Fruit fly (Drosophila melanogaster) whole organism, pupa: ENCODE data around the gene CG44139.

Source experiments
- CG10348 ChIP-seq: fragments of 200-800 bp; sonication (Bioruptor generic); IDR thresholded peaks from 2 replicates; pipeline ENCODE4 v1.3.6; 2022; ENCODE audit warnings: missing biosample characterization, missing genetic modification characterization
- CG12605 ChIP-seq: fragments of 200-800 bp; sonication (Bioruptor generic); IDR thresholded peaks from 2 replicates; pipeline ENCODE4 v1.3.6; 2022; ENCODE audit warnings: missing biosample characterization, missing genetic modification characterization
- CG13204 ChIP-seq: fragments of 200-800 bp; sonication (Bioruptor generic); optimal IDR thresholded peaks from 2 replicates; lab custom pipeline; 2018; ENCODE audit warnings: missing biosample characterization, mild to moderate bottlenecking, missing genetic modification characterization, moderate library complexity
- CG14655 ChIP-seq: fragments of 200-800 bp; sonication (Bioruptor generic); optimal IDR thresholded peaks from 3 replicates; lab custom pipeline; 2017; ENCODE audit warnings: mild to moderate bottlenecking, missing biosample characterization, missing genetic modification reagents, missing genetic modification characterization
- CG15710 ChIP-seq: fragments of 200-800 bp; sonication (Bioruptor generic); optimal IDR thresholded peaks from 2 replicates; lab custom pipeline; 2018; ENCODE audit warnings: missing biosample characterization, mild to moderate bottlenecking, missing genetic modification characterization, moderate library complexity
- CG17806 ChIP-seq: fragments of 200-800 bp; sonication (Bioruptor generic); optimal IDR thresholded peaks from 2 replicates; lab custom pipeline; 2018; ENCODE audit warnings: missing biosample characterization, mild to moderate bottlenecking, missing genetic modification characterization, moderate library complexity
- CG32121 ChIP-seq: fragments of 200-800 bp; sonication (Bioruptor generic); IDR thresholded peaks from 2 replicates; pipeline ENCODE4 v1.3.6; 2022; ENCODE audit warnings: missing biosample characterization, missing genetic modification characterization
- CG34367 ChIP-seq: fragments of 200-800 bp; sonication (Bioruptor generic); optimal IDR thresholded peaks from 2 replicates; lab custom pipeline; 2018; ENCODE audit warnings: missing biosample characterization, mild to moderate bottlenecking, missing genetic modification characterization
- CG4496 ChIP-seq: fragments of 200-800 bp; sonication (Bioruptor generic); IDR thresholded peaks from 3 replicates; pipeline ENCODE4 v1.3.6; 2022; ENCODE audit warnings: missing biosample characterization, missing genetic modification characterization
- CG8159 ChIP-seq: fragments of 200-800 bp; sonication (Bioruptor generic); optimal IDR thresholded peaks from 3 replicates; lab custom pipeline; 2018; ENCODE audit warnings: missing biosample characterization, mild to moderate bottlenecking, missing genetic modification characterization, moderate library complexity
- CG8301 ChIP-seq: fragments of 200-800 bp; sonication (Bioruptor generic); optimal IDR thresholded peaks from 2 replicates; lab custom pipeline; 2018; ENCODE audit warnings: missing biosample characterization, mild to moderate bottlenecking, missing genetic modification characterization
- CG9948 ChIP-seq: fragments of 200-800 bp; sonication (Bioruptor generic); optimal IDR thresholded peaks from 2 replicates; lab custom pipeline; 2018; ENCODE audit warnings: missing biosample characterization, mild to moderate bottlenecking, missing genetic modification characterization, moderate library complexity
- D1 ChIP-seq: fragments of 200-800 bp; sonication (Bioruptor generic); optimal IDR thresholded peaks from 2 replicates; lab custom pipeline; 2018; ENCODE audit warnings: missing biosample characterization, mild to moderate bottlenecking, missing genetic modification characterization, moderate library complexity
- EcR ChIP-seq: fragments of 200-800 bp; sonication (Bioruptor generic); optimal IDR thresholded peaks from 3 replicates; lab custom pipeline; 2019; ENCODE audit warnings: missing biosample characterization, missing genetic modification characterization, mild to moderate bottlenecking, moderate library complexity, missing genetic modification reagents
- Ets98B ChIP-seq: fragments of 200-800 bp; sonication (Bioruptor generic); IDR thresholded peaks from 2 replicates; pipeline ENCODE4 v1.3.6; 2022; ENCODE audit warnings: missing biosample characterization, missing genetic modification characterization
- Pif1A ChIP-seq: fragments of 200-800 bp; sonication (Bioruptor generic); optimal IDR thresholded peaks from 3 replicates; lab custom pipeline; 2016; ENCODE audit warnings: missing biosample characterization, missing genetic modification characterization
- Pif1B ChIP-seq: fragments of 200-800 bp; sonication (Bioruptor generic); optimal IDR thresholded peaks from 3 replicates; lab custom pipeline; 2016; ENCODE audit warnings: missing biosample characterization, missing genetic modification characterization
- Snoo ChIP-seq: fragments of 200-800 bp; sonication (Bioruptor generic); optimal IDR thresholded peaks from 3 replicates; lab custom pipeline; 2017; ENCODE audit warnings: missing biosample characterization, mild to moderate bottlenecking, missing genetic modification characterization, inconsistent platforms
- fd96Ca ChIP-seq: fragments of 200-800 bp; sonication (Bioruptor generic); IDR thresholded peaks from 3 replicates; pipeline ENCODE4 v1.3.6; 2022; ENCODE audit warnings: missing biosample characterization, missing genetic modification characterization
- gl ChIP-seq: fragments of 200-800 bp; sonication (Bioruptor generic); optimal IDR thresholded peaks from 2 replicates; lab custom pipeline; 2018; ENCODE audit warnings: missing biosample characterization, mild to moderate bottlenecking, missing genetic modification characterization
- rn ChIP-seq: fragments of 200-800 bp; sonication (Bioruptor generic); IDR thresholded peaks from 2 replicates; pipeline ENCODE4 v1.3.6; 2022; ENCODE audit warnings: missing biosample characterization, missing genetic modification characterization

Gene CG44139

dm6 chr2L:2419913-2420312 is 4.7 kb upstream of the CG44139 start, which contains the start of gene CG34447:
TSS of gene CG34447 (minus strand) at chr2L:2420013.
- no peak for TF ChIP-seq CG14655 (GFP tag; lab: Kevin White, UChicago)
- TF ChIP-seq CG15710 (tag; lab: Kevin White, UChicago), result no peak
- no peak for TF ChIP-seq Snoo
- no peak for TF ChIP-seq Ets98B
- TF ChIP-seq CG8301 (tag; lab: Kevin White, UChicago), result no peak
- TF ChIP-seq CG8159, result no peak
- no peak for TF ChIP-seq EcR (GFP tag; lab: Kevin White, UChicago)
- no peak for TF ChIP-seq D1 (tag; lab: Kevin White, UChicago)
- TF ChIP-seq CG32121, result no peak
- TF ChIP-seq CG13204 (GFP tag; lab: Kevin White, UChicago), result no peak
- TF ChIP-seq, all 21 proteins: peak for 0

- TF ChIP-seq gl (tag; lab: Kevin White, UChicago), result no peak
- TF ChIP-seq Pif1B, result peak; percentile 43
- TF ChIP-seq CG32121, result peak; percentile 32; the same call in 1 of the 2 replicates
- TF ChIP-seq CG4496 (GFP tag; lab: Robert Waterston, UW), result peak; percentile 62; the same call in 2 of the 3 replicates
- TF ChIP-seq CG34367, result peak; percentile 32
- peak; percentile 50 for TF ChIP-seq CG8301 (tag; lab: Kevin White, UChicago)
- TF ChIP-seq Ets98B, result peak; percentile 56; the same call in 1 of the 2 replicates
- TF ChIP-seq CG17806 (tag; lab: Kevin White, UChicago), result no peak
- peak; percentile 50 for TF ChIP-seq CG9948 (tag; lab: Kevin White, UChicago)
- peak; percentile 37 for TF ChIP-seq CG14655 (GFP tag; lab: Kevin White, UChicago)
- no peak for TF ChIP-seq CG10348 (GFP tag; lab: Robert Waterston, UW)
- TF ChIP-seq CG8159, result peak; percentile 57
- TF ChIP-seq, all 21 proteins: peak for 9
These were observed 4.1 kb upstream of the CG44139 start, which contains the start of gene CG9886 for dm6 chr2L:2420490-2420889. TSS of gene CG9886 (plus strand) at chr2L:2420830.

- TF ChIP-seq CG13204 (GFP tag; lab: Kevin White, UChicago), result peak; percentile 61
- peak; percentile 66 for TF ChIP-seq EcR (GFP tag; lab: Kevin White, UChicago)
- no peak for TF ChIP-seq CG17806 (tag; lab: Kevin White, UChicago)
These were observed 1.1 kb downstream of the CG44139 start for dm6 chr2L:2425652-2426192.

- TF ChIP-seq CG10348 (GFP tag; lab: Robert Waterston, UW), result peak; percentile 68
- peak; percentile 91 for TF ChIP-seq CG32121
- peak; percentile 61 for TF ChIP-seq gl (tag; lab: Kevin White, UChicago)
- TF ChIP-seq fd96Ca (GFP tag; lab: Robert Waterston, UW), result peak; percentile 93
- no peak for TF ChIP-seq Snoo
- no peak for TF ChIP-seq EcR (GFP tag; lab: Kevin White, UChicago)
- peak; percentile 94 for TF ChIP-seq Ets98B
- TF ChIP-seq CG34367, result peak; percentile 82
- peak; percentile 95 for TF ChIP-seq CG4496 (GFP tag; lab: Robert Waterston, UW)
- TF ChIP-seq Pif1B, result peak; percentile 73
- TF ChIP-seq CG8301 (tag; lab: Kevin White, UChicago), result peak; percentile 93
- TF ChIP-seq CG13204 (GFP tag; lab: Kevin White, UChicago), result peak; percentile 17
- TF ChIP-seq CG12605 (GFP tag; lab: Robert Waterston, UW), result peak; percentile 86
- TF ChIP-seq CG8159, result peak; percentile 79
- TF ChIP-seq Pif1A (GFP tag; lab: Kevin White, UChicago), result peak; percentile 87
- TF ChIP-seq CG9948 (tag; lab: Kevin White, UChicago), result peak; percentile 84
- peak; percentile 75 for TF ChIP-seq rn
- TF ChIP-seq CG17806 (tag; lab: Kevin White, UChicago), result peak; percentile 88
- peak; percentile 94 for TF ChIP-seq CG14655 (GFP tag; lab: Kevin White, UChicago)
- TF ChIP-seq CG15710 (tag; lab: Kevin White, UChicago), result peak; percentile 78
- TF ChIP-seq D1 (tag; lab: Kevin White, UChicago), result peak; percentile 50
These were observed 2.0 kb downstream of the CG44139 start for dm6 chr2L:2426444-2427188.

dm6 chr2L:2427384-2428208 is 3.0 kb downstream of the CG44139 start:
- no peak for TF ChIP-seq CG32121
- TF ChIP-seq CG8301 (tag; lab: Kevin White, UChicago), result peak; percentile 46
- TF ChIP-seq CG14655 (GFP tag; lab: Kevin White, UChicago), result peak; percentile 41
- no peak for TF ChIP-seq Pif1A (GFP tag; lab: Kevin White, UChicago)
- TF ChIP-seq, all 21 proteins: peak for 2

dm6 chr2L:2428209-2428488 is 3.6 kb downstream of the CG44139 start, which contains the start of gene dpp:
TSS of gene dpp (plus strand) at chr2L:2428372.
- no peak for TF ChIP-seq fd96Ca (GFP tag; lab: Robert Waterston, UW)
- peak; percentile 18; the same call in 1 of the 2 replicates for TF ChIP-seq CG32121
- no peak for TF ChIP-seq CG14655 (GFP tag; lab: Kevin White, UChicago)
- no peak for TF ChIP-seq CG8301 (tag; lab: Kevin White, UChicago)
- TF ChIP-seq CG15710 (tag; lab: Kevin White, UChicago), result no peak
- TF ChIP-seq Ets98B, result 0 out of 2 replicates have a peak, but pooled peaks have one; percentile 22
- no peak for TF ChIP-seq Pif1B
- TF ChIP-seq CG34367, result no peak
- TF ChIP-seq CG8159, result no peak
- TF ChIP-seq CG10348 (GFP tag; lab: Robert Waterston, UW), result no peak
- no peak for TF ChIP-seq CG12605 (GFP tag; lab: Robert Waterston, UW)
- TF ChIP-seq CG13204 (GFP tag; lab: Kevin White, UChicago), result peak; percentile 41
- no peak for TF ChIP-seq CG17806 (tag; lab: Kevin White, UChicago)
- TF ChIP-seq CG9948 (tag; lab: Kevin White, UChicago), result no peak
- no peak for TF ChIP-seq Pif1A (GFP tag; lab: Kevin White, UChicago)
